Worm (Caenorhabditis elegans) whole organism, L4 larva: ENCODE results near the gene nhr-221.

Experiments used
- ZK546.5 ChIP-seq, 2 experiments: sonication (generic microtip); optimal IDR thresholded peaks; 2 replicates each; lab custom pipeline; 2017; ENCODE audit warnings: missing biosample characterization in 2 of 2, missing genetic modification characterization in 2 of 2
- ceh-28 ChIP-seq: fragments of 150-350 bp; optimal IDR thresholded peaks from 2 replicates; lab custom pipeline; 2014; ENCODE audit warnings: missing biosample characterization, missing genetic modification reagents, missing genetic modification characterization
- ces-1 ChIP-seq: fragments of 150-350 bp; sonication (generic microtip); optimal IDR thresholded peaks from 4 replicates; lab custom pipeline; 2014; ENCODE audit warnings: missing biosample characterization, missing genetic modification reagents, missing genetic modification characterization
- lsy-2 ChIP-seq, 2 experiments: fragments of 150-350 bp in 1 of 2; sonication (generic microtip) in 1 of 2; optimal IDR thresholded peaks; 2 replicates each; lab custom pipeline; 2014 to 2017; ENCODE audit warnings: missing biosample characterization in 2 of 2, missing genetic modification characterization in 2 of 2
- mdl-1 ChIP-seq, 2 experiments: fragments of 150-350 bp in 1 of 2; sonication (generic microtip) in 1 of 2; optimal IDR thresholded peaks; 2 replicates each; lab custom pipeline; 2014 to 2017; ENCODE audit warnings: missing biosample characterization in 2 of 2, missing genetic modification characterization in 2 of 2
- nhr-77 ChIP-seq: fragments of 150-350 bp; optimal IDR thresholded peaks from 2 replicates; lab custom pipeline; 2014; ENCODE audit warnings: missing biosample characterization, missing genetic modification characterization
- snpc-4 ChIP-seq: fragments of 150-350 bp; optimal IDR thresholded peaks from 2 replicates; lab custom pipeline; 2014; ENCODE audit warnings: missing biosample characterization, missing genetic modification characterization
- unc-62 ChIP-seq, 3 experiments: fragments of 150-350 bp in 1 of 3; sonication (generic microtip); optimal IDR thresholded peaks in 2 of 3; peaks in 1 of 3; 1 replicate in 1 of 3; 2 replicates in 2 of 3; lab custom pipeline; 2014 to 2017; ENCODE audit warnings: missing biosample characterization in 3 of 3, missing genetic modification characterization in 3 of 3, missing genetic modification reagents in 3 of 3, missing genotype in 1 of 3
- zip-2 ChIP-seq: fragments of 150-350 bp; optimal IDR thresholded peaks from 2 replicates; lab custom pipeline; 2014; ENCODE audit warnings: missing biosample characterization, missing genetic modification characterization

ce11 chrV:3546517-3546916 is 11.4 kb upstream of the nhr-221 start, which contains the start of gene srbc-68:
- TF ChIP-seq lsy-2 (tag; optimal IDR thresholded peaks at IDR 0.05; lab: Kevin White, UChicago): no peak
- no peak for TF ChIP-seq ZK546.5 (tag; optimal IDR thresholded peaks at IDR 0.05; lab: Kevin White, UChicago)
- no peak for TF ChIP-seq unc-62 (GFP tag; optimal IDR thresholded peaks at IDR 0.05 in 1 of 2; lab: Kevin White, UChicago)
- no peak for TF ChIP-seq unc-62 (tag; optimal IDR thresholded peaks at IDR 0.05; lab: Kevin White, UChicago)
- TF ChIP-seq nhr-77 (tag; lab: Kevin White, UChicago): no peak
- no peak for TF ChIP-seq zip-2 (tag; lab: Kevin White, UChicago)
- TF ChIP-seq mdl-1 (tag; optimal IDR thresholded peaks at IDR 0.05; lab: Kevin White, UChicago): no peak
- TF ChIP-seq ceh-28 (tag; lab: Kevin White, UChicago): no peak
- TF ChIP-seq snpc-4: no peak
- no peak for TF ChIP-seq ces-1
